Worm (Caenorhabditis elegans): ENCODE measurements around the gene Y51H7C.12.
"Not testable (repeated sequence)": the region's sequence is repeated elsewhere in the genome, so short reads cannot be mapped to it uniquely, and the experiment has no call there.

DNA sequence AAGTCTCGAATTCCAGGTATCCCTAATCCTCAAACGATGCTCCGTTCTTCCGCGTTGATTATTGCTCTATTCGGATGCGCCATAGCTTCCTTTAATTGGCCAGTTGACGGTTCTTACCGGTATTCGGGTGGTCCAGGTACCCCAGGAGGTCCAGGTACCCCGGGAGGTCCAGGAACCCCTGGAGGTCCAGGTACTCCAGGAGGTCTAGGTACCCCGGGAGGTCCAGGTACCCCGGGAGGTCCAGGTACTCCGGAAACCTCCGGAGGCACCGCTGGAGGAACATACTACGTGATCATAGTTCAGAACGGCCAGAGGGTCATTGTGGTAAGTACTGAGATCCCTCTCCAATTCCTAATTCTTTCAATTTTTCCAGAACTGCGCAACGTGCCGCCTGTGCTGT is 21.2 kb upstream of the Y51H7C.12 start, which contains the start of gene Y51H7C.1:
- not testable (repeated sequence) for TF ChIP-seq flt-1 (GFP tag; IDR thresholded peaks at IDR 0.05); ztf-23 (GFP tag; IDR thresholded peaks at IDR 0.05); cog-1 (tag; optimal IDR thresholded peaks at IDR 0.05); ztf-29 (GFP tag; IDR thresholded peaks at IDR 0.05); tab-1 (GFP tag; IDR thresholded peaks at IDR 0.05); T22C8.4 (GFP tag; IDR thresholded peaks at IDR 0.05)
